Worm (Caenorhabditis elegans): ENCODE data around the gene met-2.

The met-2 gene

ce11 chrIII:8358213-8358672 lies 16.9 kb upstream of the met-2 start, which contains the start of the genes R05D3.8 and rfp-1:
Gene R05D3.8 (minus strand): TSS chrIII:8358327.
Gene rfp-1 (plus strand): TSS chrIII:8358622.
- TF ChIP-seq nhr-12 (tag; optimal IDR thresholded peaks at IDR 0.05) = no peak
- no peak for TF ChIP-seq unc-62 (GFP tag; optimal IDR thresholded peaks at IDR 0.05)
- TF ChIP-seq nhr-237 (tag; optimal IDR thresholded peaks at IDR 0.05) = no peak
- TF ChIP-seq blmp-1 (tag; optimal IDR thresholded peaks at IDR 0.05; ENCODE audit: insufficient read depth) = no peak
- no peak for TF ChIP-seq lin-39 (tag; optimal IDR thresholded peaks at IDR 0.05)
- no peak for TF ChIP-seq ztf-4 (tag; optimal IDR thresholded peaks at IDR 0.05)
- TF ChIP-seq crh-2 (tag; optimal IDR thresholded peaks at IDR 0.05) = peak; percentile 88
- TF ChIP-seq alr-1 (tag; optimal IDR thresholded peaks at IDR 0.05) = no peak
- peak; percentile 24 for TF ChIP-seq zag-1 (tag; optimal IDR thresholded peaks at IDR 0.05)
- peak; percentile 97 for TF ChIP-seq R02D3.7 (tag; optimal IDR thresholded peaks at IDR 0.05)
- peak; percentile 74 for TF ChIP-seq sma-9 (GFP tag; optimal IDR thresholded peaks at IDR 0.05)
- no peak for TF ChIP-seq sma-9 (tag; optimal IDR thresholded peaks at IDR 0.05)
- TF ChIP-seq nhr-6 (tag; optimal IDR thresholded peaks at IDR 0.05) = peak; percentile 34
- peak; percentile 44 for TF ChIP-seq ZK546.5 (tag; optimal IDR thresholded peaks at IDR 0.05)
- TF ChIP-seq egl-27 (tag; optimal IDR thresholded peaks at IDR 0.05) = peak; percentile 12
- no peak for TF ChIP-seq nhr-11 (tag; optimal IDR thresholded peaks at IDR 0.05)
- peak; percentile 87 for TF ChIP-seq lin-13 (GFP tag; optimal IDR thresholded peaks at IDR 0.05)
- peak; percentile 76 for TF ChIP-seq nhr-25 (tag; optimal IDR thresholded peaks at IDR 0.05)
- TF ChIP-seq skn-1 (tag; optimal IDR thresholded peaks at IDR 0.05) = no peak
- TF ChIP-seq dmd-4 (tag; optimal IDR thresholded peaks at IDR 0.05) = no peak
- peak; percentile 44 for TF ChIP-seq F13H6.1 (tag; optimal IDR thresholded peaks at IDR 0.05)
- TF ChIP-seq sma-3 (GFP tag; optimal IDR thresholded peaks at IDR 0.05) = peak; percentile 69
- TF ChIP-seq nhr-10 (tag; optimal IDR thresholded peaks at IDR 0.05) = no peak
- TF ChIP-seq elt-3 (tag; optimal IDR thresholded peaks at IDR 0.05) = no peak
- TF ChIP-seq elt-1 (tag; optimal IDR thresholded peaks at IDR 0.05) = no peak
- no peak for TF ChIP-seq ceh-82 (tag; optimal IDR thresholded peaks at IDR 0.05)
- TF ChIP-seq gmeb-1 (tag; optimal IDR thresholded peaks at IDR 0.05) = peak; percentile 85
- TF ChIP-seq peb-1 (tag; optimal IDR thresholded peaks at IDR 0.05) = no peak
- TF ChIP-seq unc-39 (tag; optimal IDR thresholded peaks at IDR 0.05) = no peak
- peak; percentile 95 for TF ChIP-seq nhr-129 (tag; optimal IDR thresholded peaks at IDR 0.05)
- no peak for TF ChIP-seq Y55F3AM.14 (GFP tag; optimal IDR thresholded peaks at IDR 0.05)
- TF ChIP-seq sem-4 (tag; optimal IDR thresholded peaks at IDR 0.05) = peak; percentile 43
- peak; percentile 92 for TF ChIP-seq unc-55 (GFP tag; optimal IDR thresholded peaks at IDR 0.05)
- no peak for TF ChIP-seq mdl-1 (tag; optimal IDR thresholded peaks at IDR 0.05)
- TF ChIP-seq lsy-2 (tag; optimal IDR thresholded peaks at IDR 0.05) = peak; percentile 97 to 99
- TF ChIP-seq lin-11 (tag; optimal IDR thresholded peaks at IDR 0.05) = peak; percentile 63
- no peak for TF ChIP-seq ztf-11 (tag; optimal IDR thresholded peaks at IDR 0.05)
- TF ChIP-seq nhr-21 (tag; optimal IDR thresholded peaks at IDR 0.05) = peak; percentile 65
- TF ChIP-seq ama-1 (optimal IDR thresholded peaks at IDR 0.05) = peak; percentile 67
- TF ChIP-seq ceh-16 (tag; optimal IDR thresholded peaks at IDR 0.05) = peak; percentile 34
- no peak for TF ChIP-seq nhr-77 (tag; optimal IDR thresholded peaks at IDR 0.05)
- peak; percentile 72 for TF ChIP-seq fos-1 (tag; optimal IDR thresholded peaks at IDR 0.05)
- TF ChIP-seq aly-2 (tag; optimal IDR thresholded peaks at IDR 0.05) = no peak
- no peak for TF ChIP-seq snpc-4 (tag; optimal IDR thresholded peaks at IDR 0.05)
- TF ChIP-seq ztf-1 (GFP tag; conservative IDR thresholded peaks at IDR 0.05) = no peak
- peak; percentile 89 for TF ChIP-seq C34F6.9 (tag; optimal IDR thresholded peaks at IDR 0.05)
- TF ChIP-seq nhr-23 (tag; optimal IDR thresholded peaks at IDR 0.05) = no peak
- TF ChIP-seq mab-5 (tag; optimal IDR thresholded peaks at IDR 0.05) = peak; percentile 63
- no peak for TF ChIP-seq mbf-1 (tag; optimal IDR thresholded peaks at IDR 0.05)

Data from whole organism, L2 larva.